Worm (Caenorhabditis elegans): ENCODE results near the gene K01A6.5.

DNA sequence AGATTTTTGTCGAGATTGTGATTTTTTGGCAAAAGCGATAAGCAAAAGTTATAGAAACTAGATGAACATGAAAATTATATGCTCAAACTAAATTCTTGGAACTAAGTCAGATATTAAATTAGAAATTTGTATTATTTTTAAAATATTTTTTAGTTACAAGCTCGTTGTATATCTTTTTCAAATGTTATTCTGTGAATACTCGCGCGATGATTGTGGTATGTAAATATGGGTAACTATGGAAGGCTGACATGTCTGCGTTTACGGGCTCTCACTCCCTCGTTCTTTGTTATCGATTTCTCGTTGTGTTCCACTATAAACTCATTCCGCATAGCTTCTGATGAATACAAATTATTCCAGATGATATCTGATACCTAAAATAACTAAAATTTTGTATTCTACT lies 48.4 kb upstream of the K01A6.5 start, which contains the start of gene ZK792.7:
- TF ChIP-seq eyg-1 (tag; optimal IDR thresholded peaks at IDR 0.05) (no peak), unc-86 (tag; optimal IDR thresholded peaks at IDR 0.05) (no peak), tbx-2 (tag; optimal IDR thresholded peaks at IDR 0.05) (no peak), unc-55 (GFP tag; optimal IDR thresholded peaks at IDR 0.05) (no peak)

Measured in whole organism, late embryonic.